Fruit fly (Drosophila melanogaster) whole organism, embryonic: Measurements from ENCODE around the gene cav.

Experiments
- CG10565 ChIP-seq: fragments of 200-800 bp; sonication (Bioruptor generic); optimal IDR thresholded peaks from 3 replicates; lab custom pipeline; 2016; ENCODE audit warnings: missing biosample characterization, mild to moderate bottlenecking, missing genetic modification characterization
- CG11085 ChIP-seq: fragments of 200-800 bp; sonication (Bioruptor generic); IDR thresholded peaks from 2 replicates; pipeline ENCODE4 v1.3.6; 2022; ENCODE audit warnings: missing biosample characterization, missing genetic modification characterization
- CG13296 ChIP-seq: fragments of 200-800 bp; sonication (Bioruptor generic); optimal IDR thresholded peaks from 3 replicates; lab custom pipeline; 2018; ENCODE audit warnings: missing biosample characterization, mild to moderate bottlenecking, missing genetic modification characterization
- CG13624 ChIP-seq: fragments of 200-800 bp; sonication (Bioruptor generic); optimal IDR thresholded peaks from 2 replicates; lab custom pipeline; 2016; ENCODE audit warnings: missing biosample characterization, missing genetic modification characterization
- CG14050 ChIP-seq: fragments of 200-800 bp; sonication (Bioruptor generic); IDR thresholded peaks from 3 replicates; pipeline ENCODE4 v1.3.6; 2022; ENCODE audit warnings: missing biosample characterization, missing genetic modification characterization
- CG16863 ChIP-seq: fragments of 200-800 bp; sonication (Bioruptor generic); optimal IDR thresholded peaks from 3 replicates; lab custom pipeline; 2016; ENCODE audit warnings: missing biosample characterization, missing genetic modification characterization
- CG3726 ChIP-seq: fragments of 200-800 bp; sonication (Bioruptor generic); IDR thresholded peaks from 3 replicates; pipeline ENCODE4, ENCODE4 v1.3.6; 2022; ENCODE audit warnings: missing biosample characterization, missing genetic modification characterization
- CG5180 ChIP-seq: fragments of 200-800 bp; sonication (Bioruptor generic); optimal IDR thresholded peaks from 3 replicates; lab custom pipeline; 2017; ENCODE audit warnings: missing biosample characterization, missing genetic modification characterization, mild to moderate bottlenecking, moderate library complexity, missing genetic modification reagents
- CG6765 ChIP-seq: fragments of 200-800 bp; sonication (Bioruptor generic); optimal IDR thresholded peaks from 3 replicates; lab custom pipeline; 2017; ENCODE audit warnings: missing biosample characterization, mild to moderate bottlenecking, missing genetic modification characterization
- CG6791 ChIP-seq: fragments of 200-800 bp; sonication (Bioruptor generic); IDR thresholded peaks from 3 replicates; pipeline ENCODE4 v1.3.6; 2022; ENCODE audit warnings: missing biosample characterization, missing genetic modification characterization; ENCODE audit not compliant: partially characterized antibody
- CG7372 ChIP-seq: fragments of 200-800 bp; sonication (Bioruptor generic); IDR thresholded peaks from 2 replicates; pipeline ENCODE4 v1.3.6; 2022; ENCODE audit warnings: missing biosample characterization, missing genetic modification characterization
- CG7745 ChIP-seq: fragments of 200-800 bp; sonication (Bioruptor generic); optimal IDR thresholded peaks from 2 replicates; lab custom pipeline; 2018; ENCODE audit warnings: missing biosample characterization, mild to moderate bottlenecking, missing genetic modification characterization, moderate library complexity
- CG7786 ChIP-seq: fragments of 200-800 bp; sonication (Bioruptor generic); optimal IDR thresholded peaks from 2 replicates; lab custom pipeline; 2016; ENCODE audit warnings: missing biosample characterization, missing genetic modification characterization
- CG7839 ChIP-seq: fragments of 200-800 bp; sonication (Bioruptor generic); optimal IDR thresholded peaks from 3 replicates; lab custom pipeline; 2018; ENCODE audit warnings: missing biosample characterization, mild to moderate bottlenecking, missing genetic modification characterization, moderate library complexity
- CG8089 ChIP-seq: fragments of 200-800 bp; sonication (Bioruptor generic); optimal IDR thresholded peaks from 3 replicates; lab custom pipeline; 2016; ENCODE audit warnings: missing biosample characterization, missing genetic modification characterization
- CG8290 ChIP-seq, 3 experiments: fragments of 200-800 bp; sonication (Bioruptor generic); optimal IDR thresholded peaks; 2 replicates each; lab custom pipeline; 2016 to 2019; ENCODE audit warnings: missing biosample characterization in 3 of 3, missing genetic modification characterization in 3 of 3, mild to moderate bottlenecking in 2 of 3, moderate library complexity in 1 of 3
- CG8478 ChIP-seq: fragments of >200 bp; optimal IDR thresholded peaks from 2 replicates; lab custom pipeline; 2018
- CG9609 ChIP-seq: fragments of 200-800 bp; sonication (Bioruptor generic); optimal IDR thresholded peaks from 3 replicates; lab custom pipeline; 2016; ENCODE audit warnings: missing biosample characterization, missing genetic modification characterization
- D ChIP-seq, 2 experiments: fragments of 200-800 bp in 1 of 2; fragments of >200 bp in 1 of 2; sonication (Bioruptor generic) in 1 of 2; optimal IDR thresholded peaks; 2 replicates in 1 of 2; 3 replicates in 1 of 2; lab custom pipeline; 2017; ENCODE audit warnings: mild to moderate bottlenecking in 1 of 2, missing biosample characterization in 1 of 2, missing genetic modification characterization in 1 of 2, missing genetic modification reagents in 1 of 2
- Dll ChIP-seq: fragments of 200-800 bp; sonication (Bioruptor generic); IDR thresholded peaks from 4 replicates; pipeline ENCODE4 v1.3.6; 2022; ENCODE audit warnings: missing biosample characterization, missing genetic modification characterization; ENCODE audit not compliant: partially characterized antibody
- E2f1 ChIP-seq: fragments of 200-800 bp; sonication (Bioruptor generic); IDR thresholded peaks from 2 replicates; pipeline ENCODE4 v1.3.6; 2022; ENCODE audit warnings: missing biosample characterization, missing genetic modification characterization
- ERR ChIP-seq: fragments of 200-800 bp; sonication (Bioruptor generic); optimal IDR thresholded peaks from 2 replicates; lab custom pipeline; 2016; ENCODE audit warnings: missing biosample characterization, missing genetic modification characterization
- Eip74EF ChIP-seq, 2 experiments: fragments of 200-800 bp in 1 of 2; fragments of >200 bp in 1 of 2; sonication (Bioruptor generic) in 1 of 2; optimal IDR thresholded peaks; 2 replicates each; lab custom pipeline; 2017 to 2019; ENCODE audit warnings: missing biosample characterization in 2 of 2, missing genetic modification characterization in 2 of 2, mild to moderate bottlenecking in 1 of 2, moderate library complexity in 1 of 2
- Elba2 ChIP-seq: fragments of 200-800 bp; sonication (Bioruptor generic); optimal IDR thresholded peaks from 3 replicates; lab custom pipeline; 2016; ENCODE audit warnings: missing biosample characterization, missing genetic modification characterization
- Gug ChIP-seq: fragments of 200-800 bp; sonication (Bioruptor generic); IDR thresholded peaks from 4 replicates; pipeline ENCODE4 v1.3.6; 2022; ENCODE audit warnings: missing biosample characterization, missing genetic modification characterization
- HmgD ChIP-seq: fragments of 200-800 bp; sonication (Bioruptor generic); optimal IDR thresholded peaks from 3 replicates; lab custom pipeline; 2016; ENCODE audit warnings: missing biosample characterization, missing genetic modification characterization
- Jarid2 ChIP-seq: fragments of 200-800 bp; sonication (Bioruptor generic); optimal IDR thresholded peaks from 3 replicates; lab custom pipeline; 2017; ENCODE audit warnings: mild to moderate bottlenecking, missing biosample characterization, missing genetic modification reagents, missing genetic modification characterization
- NC2β ChIP-seq: fragments of 200-800 bp; sonication (Bioruptor generic); optimal IDR thresholded peaks from 2 replicates; lab custom pipeline; 2016; ENCODE audit warnings: missing biosample characterization, missing genetic modification characterization
- Nf-YC ChIP-seq: fragments of 200-800 bp; optimal IDR thresholded peaks from 3 replicates; lab custom pipeline; 2019; ENCODE audit warnings: missing biosample characterization, mild to moderate bottlenecking, missing genetic modification characterization, moderate library complexity
- Optix ChIP-seq: fragments of 200-800 bp; sonication (Bioruptor generic); IDR thresholded peaks from 3 replicates; pipeline ENCODE4 v1.3.6; 2022; ENCODE audit warnings: missing biosample characterization, missing genetic modification characterization
- ato ChIP-seq: fragments of 200-800 bp; sonication (Bioruptor generic); IDR thresholded peaks from 2 replicates; pipeline ENCODE4 v1.3.6; 2022; ENCODE audit warnings: missing biosample characterization, missing genetic modification characterization; ENCODE audit not compliant: partially characterized antibody
- br ChIP-seq: fragments of >200 bp; optimal IDR thresholded peaks from 2 replicates; lab custom pipeline; 2017
- caup ChIP-seq: fragments of 200-800 bp; sonication (Bioruptor generic); optimal IDR thresholded peaks from 3 replicates; lab custom pipeline; 2017; ENCODE audit warnings: missing biosample characterization, mild to moderate bottlenecking, missing genetic modification characterization, moderate library complexity; ENCODE audit not compliant: severe bottlenecking
- cg ChIP-seq: fragments of 200-800 bp; sonication (Bioruptor generic); optimal IDR thresholded peaks from 3 replicates; lab custom pipeline; 2019; ENCODE audit warnings: missing biosample characterization, mild to moderate bottlenecking, missing genetic modification characterization, moderate library complexity
- esg ChIP-seq: fragments of 200-800 bp; sonication (Bioruptor generic); conservative IDR thresholded peaks from 2 replicates; pipeline ENCODE4 v1.3.6; 2022; ENCODE audit warnings: missing biosample characterization, missing genetic modification characterization
- fd3F ChIP-seq: fragments of 200-800 bp; sonication (Bioruptor generic); optimal IDR thresholded peaks from 2 replicates; lab custom pipeline; 2018; ENCODE audit warnings: missing biosample characterization, mild to moderate bottlenecking, missing genetic modification characterization, moderate library complexity
- gcm ChIP-seq: fragments of 200-800 bp; sonication (Bioruptor generic); optimal IDR thresholded peaks from 2 replicates; lab custom pipeline; 2019; ENCODE audit warnings: missing biosample characterization, mild to moderate bottlenecking, missing genetic modification characterization, moderate library complexity
- gcm2 ChIP-seq: fragments of 200-800 bp; sonication (Bioruptor generic); optimal IDR thresholded peaks from 2 replicates; lab custom pipeline; 2016; ENCODE audit warnings: missing biosample characterization, missing genetic modification characterization
- grn ChIP-seq: fragments of 200-800 bp; sonication (Bioruptor generic); optimal IDR thresholded peaks from 3 replicates; lab custom pipeline; 2017; ENCODE audit warnings: missing biosample characterization, missing genetic modification characterization
- gro ChIP-seq: fragments of 200-800 bp; sonication (Bioruptor generic); optimal IDR thresholded peaks from 2 replicates; lab custom pipeline; 2016; ENCODE audit warnings: missing biosample characterization, missing genetic modification characterization
- hkb ChIP-seq, 2 experiments: fragments of 200-800 bp in 1 of 2; fragments of >200 bp in 1 of 2; sonication (Bioruptor generic) in 1 of 2; IDR thresholded peaks in 1 of 2; optimal IDR thresholded peaks in 1 of 2; 2 replicates each; pipeline versions ENCODE4 v1.3.6 to Lab custom; 2017 to 2022; ENCODE audit warnings: missing biosample characterization in 1 of 2, missing genetic modification characterization in 1 of 2
- jumu ChIP-seq: fragments of 200-800 bp; sonication (Bioruptor generic); optimal IDR thresholded peaks from 3 replicates; lab custom pipeline; 2016; ENCODE audit warnings: missing biosample characterization, missing genetic modification characterization
- lbe ChIP-seq: fragments of 200-800 bp; sonication (Bioruptor generic); optimal IDR thresholded peaks from 2 replicates; lab custom pipeline; 2016; ENCODE audit warnings: missing biosample characterization, mild to moderate bottlenecking, missing genetic modification characterization
- pros ChIP-seq: fragments of 200-800 bp; sonication (Bioruptor generic); optimal IDR thresholded peaks from 3 replicates; lab custom pipeline; 2019; ENCODE audit warnings: missing biosample characterization, mild to moderate bottlenecking, missing genetic modification characterization, moderate library complexity
- row ChIP-seq: fragments of 200-800 bp; sonication (Bioruptor generic); IDR thresholded peaks from 3 replicates; pipeline ENCODE4 v1.3.6; 2022; ENCODE audit warnings: missing biosample characterization, missing genetic modification characterization
- stc ChIP-seq: fragments of 200-800 bp; sonication (Bioruptor generic); IDR thresholded peaks from 2 replicates; pipeline ENCODE4 v1.3.6; 2022; ENCODE audit warnings: missing biosample characterization, missing genetic modification characterization
- wdn ChIP-seq: fragments of 200-800 bp; sonication (Bioruptor generic); IDR thresholded peaks from 2 replicates; pipeline ENCODE4 v1.3.6; 2022; ENCODE audit warnings: missing biosample characterization, missing genetic modification characterization

cav gene

DNA sequence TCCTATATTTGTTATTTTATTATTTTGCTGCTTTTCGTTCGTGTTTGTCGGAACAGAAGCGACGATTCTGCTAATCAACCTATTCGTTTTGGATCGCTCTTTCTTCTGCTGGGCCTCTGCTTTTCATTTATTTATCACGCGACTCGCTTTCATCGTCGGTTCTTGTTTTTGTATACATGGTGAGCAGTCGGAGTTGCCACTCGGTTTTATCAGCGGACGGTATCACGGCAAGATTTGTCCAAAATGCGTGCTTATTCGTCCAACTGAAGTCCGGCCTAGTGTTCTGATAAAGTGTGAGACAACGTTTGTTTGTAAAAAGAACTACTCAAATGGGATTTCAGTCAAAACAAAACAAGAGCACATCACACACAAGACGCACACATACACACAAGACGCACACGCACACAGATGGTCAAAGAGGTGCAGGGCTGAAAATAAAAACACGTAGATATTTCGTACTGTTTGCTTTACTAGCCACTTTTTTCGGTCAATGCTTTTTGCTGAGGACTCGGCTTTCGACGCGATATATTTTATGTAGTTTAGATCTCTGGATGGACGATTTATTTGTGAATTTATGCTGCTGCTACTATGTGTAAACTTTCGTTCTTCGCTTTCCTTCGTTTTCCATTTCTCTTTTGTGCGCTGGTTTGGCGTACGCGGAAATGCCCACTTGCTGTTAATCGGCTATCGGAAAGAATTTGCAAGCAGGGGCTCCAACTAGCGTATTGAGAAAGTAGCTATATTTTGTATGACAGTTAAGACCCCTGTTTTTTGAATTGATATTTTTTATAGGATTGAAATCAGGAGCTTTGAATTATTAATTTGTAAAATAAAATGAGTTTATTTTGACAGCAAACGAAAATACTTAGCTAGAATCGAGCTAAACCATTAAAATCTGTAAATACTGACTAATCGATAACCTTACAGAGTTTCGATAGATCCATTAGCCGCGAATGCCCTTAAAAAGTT, 715 bp downstream of the cav start, which contains the start of gene twin (continued):
- TF ChIP-seq br (no peak), esg (GFP tag; lab: Robert Waterston, UW) (peak; percentile 61), hkb (optimal IDR thresholded peaks at IDR 0.05; lab: Kevin White, UChicago) (peak; percentile 39), hkb (GFP tag; IDR thresholded peaks at IDR 0.05; lab: Robert Waterston, UW) (peak; percentile 59), CG8290 (GFP tag; optimal IDR thresholded peaks at IDR 0.05; lab: Kevin White, UChicago) (peak; percentile 48), CG8290 (tag; optimal IDR thresholded peaks at IDR 0.05; lab: Kevin White, UChicago) (no peak), row (GFP tag; lab: Robert Waterston, UW) (peak; percentile 83), caup (GFP tag; lab: Kevin White, UChicago) (peak; percentile 22), CG13624 (peak; percentile 58), CG6765 (no peak), CG13296 (GFP tag; lab: Kevin White, UChicago) (peak; percentile 6), CG7786 (GFP tag; lab: Kevin White, UChicago) (peak; percentile 67), gcm (no peak), NC2β (peak; percentile 62), CG10565 (no peak), Elba2 (GFP tag; lab: Kevin White, UChicago) (no peak), ato (peak; percentile 32; the same call in 1 of the 2 replicates), Eip74EF (GFP tag; optimal IDR thresholded peaks at IDR 0.05; lab: Kevin White, UChicago) (peak in 1 of 2 experiments; percentile 43), HmgD (GFP tag; lab: Kevin White, UChicago) (peak; percentile 32), CG11085 (GFP tag; lab: Robert Waterston, UW) (no peak), gcm2 (no peak), Gug (GFP tag; lab: Robert Waterston, UW) (peak; percentile 61; the same call in 1 of the 4 replicates), Optix (GFP tag; lab: Robert Waterston, UW) (no peak), CG16863 (peak; percentile 44), jumu (GFP tag; lab: Kevin White, UChicago) (peak; percentile 71), pros (no peak), E2f1 (GFP tag; lab: Robert Waterston, UW) (0 out of 2 replicates have a peak, but pooled peaks have one; percentile 31), CG6791 (GFP tag; lab: Robert Waterston, UW) (peak; percentile 68), Dll (GFP tag; lab: Robert Waterston, UW) (peak; percentile 82), CG3726 (GFP tag; lab: Robert Waterston, UW) (no peak), lbe (GFP tag; lab: Kevin White, UChicago) (peak; percentile 6), fd3F (peak; percentile 43), Nf-YC (tag; lab: Kevin White, UChicago) (peak; percentile 56), CG5180 (no peak), cg (GFP tag; lab: Kevin White, UChicago) (peak; percentile 91), wdn (GFP tag; lab: Robert Waterston, UW) (peak; percentile 29; the same call in 1 of the 2 replicates), CG7745 (tag; lab: Kevin White, UChicago) (no peak), CG9609 (GFP tag; lab: Kevin White, UChicago) (peak; percentile 59), Jarid2 (no peak), CG8478 (peak; percentile 37), CG8089 (GFP tag; lab: Kevin White, UChicago) (peak; percentile 42), ERR (GFP tag; lab: Kevin White, UChicago) (peak; percentile 3), CG14050 (no peak), D (optimal IDR thresholded peaks at IDR 0.05; lab: Kevin White, UChicago) (no peak), D (GFP tag; optimal IDR thresholded peaks at IDR 0.05; lab: Kevin White, UChicago) (no peak), gro (GFP tag; lab: Kevin White, UChicago) (peak; percentile 39), grn (no peak), CG7839 (tag; lab: Kevin White, UChicago) (peak; percentile 63), CG7372 (0 out of 2 replicates have a peak, but pooled peaks have one; percentile 25), stc (GFP tag; lab: Robert Waterston, UW) (no peak; the same call in 1 of the 2 replicates)
